Fruit fly (Drosophila melanogaster) whole organism, embryonic: ENCODE measurements around the gene dib.

Experiments
- Antp ChIP-seq: fragments of 200-800 bp; sonication (Bioruptor generic); optimal IDR thresholded peaks from 3 replicates; lab custom pipeline; 2016; ENCODE audit warnings: missing biosample characterization, missing genetic modification characterization
- CG10462 ChIP-seq: fragments of 200-800 bp; sonication (Bioruptor generic); optimal IDR thresholded peaks from 2 replicates; lab custom pipeline; 2016; ENCODE audit warnings: missing biosample characterization, missing genetic modification characterization
- CG10979 ChIP-seq: fragments of 200-800 bp; sonication (Bioruptor generic); optimal IDR thresholded peaks from 2 replicates; lab custom pipeline; 2018; ENCODE audit warnings: missing biosample characterization, mild to moderate bottlenecking, missing genetic modification characterization, moderate library complexity
- CG12299 ChIP-seq: fragments of 200-800 bp; sonication (Bioruptor generic); optimal IDR thresholded peaks from 2 replicates; lab custom pipeline; 2018; ENCODE audit warnings: missing biosample characterization, mild to moderate bottlenecking, missing genetic modification characterization
- CG14710 ChIP-seq: fragments of 200-800 bp; sonication (Bioruptor generic); optimal IDR thresholded peaks from 3 replicates; lab custom pipeline; 2019; ENCODE audit warnings: missing biosample characterization, mild to moderate bottlenecking, missing genetic modification characterization, moderate library complexity
- CG14860 ChIP-seq: fragments of 200-800 bp; sonication (Bioruptor generic); IDR thresholded peaks from 3 replicates; pipeline ENCODE4 v1.3.6; 2022; ENCODE audit warnings: missing biosample characterization, missing genetic modification characterization; ENCODE audit not compliant: partially characterized antibody
- CG15073 ChIP-seq: fragments of 200-800 bp; sonication (Bioruptor generic); optimal IDR thresholded peaks from 2 replicates; lab custom pipeline; 2016; ENCODE audit warnings: missing biosample characterization, missing genetic modification characterization
- CG18011 ChIP-seq: fragments of 200-800 bp; sonication (Bioruptor generic); optimal IDR thresholded peaks from 2 replicates; lab custom pipeline; 2017; ENCODE audit warnings: missing biosample characterization, missing genetic modification characterization, mild to moderate bottlenecking, moderate library complexity, missing genotype
- CG18599 ChIP-seq: fragments of 200-800 bp; sonication (Bioruptor generic); optimal IDR thresholded peaks from 3 replicates; lab custom pipeline; 2017; ENCODE audit warnings: missing biosample characterization, missing genetic modification characterization, mild to moderate bottlenecking, moderate library complexity, missing genetic modification reagents
- CG2202 ChIP-seq: fragments of 200-800 bp; sonication (Bioruptor generic); optimal IDR thresholded peaks from 2 replicates; lab custom pipeline; 2018; ENCODE audit warnings: missing biosample characterization, mild to moderate bottlenecking, missing genetic modification characterization
- CG2889 ChIP-seq: fragments of 200-800 bp; sonication (Bioruptor generic); IDR thresholded peaks from 3 replicates; pipeline ENCODE4 v1.3.6; 2022; ENCODE audit warnings: missing biosample characterization, missing genetic modification characterization
- CG31388 ChIP-seq: fragments of 200-800 bp; sonication (Bioruptor generic); optimal IDR thresholded peaks from 2 replicates; lab custom pipeline; 2016; ENCODE audit warnings: missing biosample characterization, missing genetic modification characterization
- CG32772 ChIP-seq: fragments of 200-800 bp; sonication (Bioruptor generic); IDR thresholded peaks from 2 replicates; pipeline ENCODE4 v1.3.6; 2022; ENCODE audit warnings: missing biosample characterization, missing genetic modification characterization
- CG4404 ChIP-seq: fragments of 200-800 bp; sonication (Bioruptor generic); IDR thresholded peaks from 2 replicates; pipeline ENCODE4 v1.3.6; 2022; ENCODE audit warnings: missing biosample characterization, missing genetic modification characterization
- CG6854 ChIP-seq: fragments of 200-800 bp; sonication (Bioruptor generic); optimal IDR thresholded peaks from 3 replicates; lab custom pipeline; 2017; ENCODE audit warnings: missing biosample characterization, mild to moderate bottlenecking, missing genetic modification characterization
- CG7839 ChIP-seq: fragments of 200-800 bp; sonication (Bioruptor generic); optimal IDR thresholded peaks from 3 replicates; lab custom pipeline; 2018; ENCODE audit warnings: missing biosample characterization, mild to moderate bottlenecking, missing genetic modification characterization, moderate library complexity
- CG8089 ChIP-seq: fragments of 200-800 bp; sonication (Bioruptor generic); optimal IDR thresholded peaks from 3 replicates; lab custom pipeline; 2016; ENCODE audit warnings: missing biosample characterization, missing genetic modification characterization
- CG9609 ChIP-seq: fragments of 200-800 bp; sonication (Bioruptor generic); optimal IDR thresholded peaks from 3 replicates; lab custom pipeline; 2016; ENCODE audit warnings: missing biosample characterization, missing genetic modification characterization
- CoRest ChIP-seq: fragments of 200-800 bp; sonication (Bioruptor generic); optimal IDR thresholded peaks from 3 replicates; lab custom pipeline; 2018; ENCODE audit warnings: missing biosample characterization, mild to moderate bottlenecking, missing genetic modification characterization, moderate library complexity
- D19B ChIP-seq: fragments of 200-800 bp; sonication (Bioruptor generic); optimal IDR thresholded peaks from 2 replicates; lab custom pipeline; 2017; ENCODE audit warnings: missing biosample characterization, mild to moderate bottlenecking, missing genetic modification characterization
- Deaf1 ChIP-seq: fragments of 200-800 bp; optimal IDR thresholded peaks from 3 replicates; lab custom pipeline; 2019; ENCODE audit warnings: missing biosample characterization, mild to moderate bottlenecking, missing genetic modification characterization, moderate library complexity
- Doc2 ChIP-seq: fragments of 200-800 bp; sonication (Bioruptor generic); IDR thresholded peaks from 2 replicates; pipeline ENCODE4 v1.3.6; 2022; ENCODE audit warnings: missing biosample characterization, missing genetic modification characterization
- Dref ChIP-seq: fragments of 200-800 bp; sonication (Bioruptor generic); IDR thresholded peaks from 2 replicates; pipeline ENCODE4 v1.3.6; 2022; ENCODE audit warnings: missing biosample characterization, missing genetic modification characterization
- Fer3 ChIP-seq: fragments of 200-800 bp; sonication (Bioruptor generic); optimal IDR thresholded peaks from 2 replicates; lab custom pipeline; 2018; ENCODE audit warnings: missing biosample characterization, mild to moderate bottlenecking, missing genetic modification characterization, moderate library complexity
- HLHmδ ChIP-seq: fragments of 200-800 bp; sonication (Bioruptor generic); optimal IDR thresholded peaks from 2 replicates; lab custom pipeline; 2018; ENCODE audit warnings: missing biosample characterization, mild to moderate bottlenecking, missing genetic modification characterization, moderate library complexity
- Hmx ChIP-seq: fragments of 200-800 bp; sonication (Bioruptor generic); optimal IDR thresholded peaks from 2 replicates; lab custom pipeline; 2016; ENCODE audit warnings: missing biosample characterization, missing genetic modification characterization
- Hr3 ChIP-seq: fragments of 200-800 bp; sonication (Bioruptor generic); optimal IDR thresholded peaks from 3 replicates; lab custom pipeline; 2016; ENCODE audit warnings: missing biosample characterization, missing genetic modification characterization
- Hr51 ChIP-seq, 2 experiments: fragments of 200-800 bp; sonication (Bioruptor generic); optimal IDR thresholded peaks; 2 replicates in 1 of 2; 3 replicates in 1 of 2; lab custom pipeline; 2016 to 2018; ENCODE audit warnings: missing biosample characterization in 2 of 2, missing genetic modification characterization in 2 of 2, mild to moderate bottlenecking in 1 of 2, moderate library complexity in 1 of 2
- Hsf ChIP-seq: fragments of 200-800 bp; sonication (Bioruptor generic); optimal IDR thresholded peaks from 3 replicates; lab custom pipeline; 2016; ENCODE audit warnings: missing biosample characterization, missing genetic modification characterization
- Myb ChIP-seq: fragments of 200-800 bp; sonication (Bioruptor generic); optimal IDR thresholded peaks from 2 replicates; lab custom pipeline; 2016; ENCODE audit warnings: missing biosample characterization, missing genetic modification characterization
- NFAT ChIP-seq: fragments of 200-800 bp; sonication (Bioruptor generic); IDR thresholded peaks from 2 replicates; pipeline ENCODE4 v1.3.6; 2022; ENCODE audit warnings: missing biosample characterization, missing genetic modification characterization
- Oaz ChIP-seq: fragments of 200-800 bp; sonication (Bioruptor generic); IDR thresholded peaks from 2 replicates; pipeline ENCODE4 v1.3.6; 2022; ENCODE audit warnings: missing biosample characterization, missing genetic modification characterization
- Sox100B ChIP-seq: fragments of 200-800 bp; sonication (Bioruptor generic); optimal IDR thresholded peaks from 3 replicates; lab custom pipeline; 2018; ENCODE audit warnings: missing biosample characterization, mild to moderate bottlenecking, missing genetic modification characterization
- TFAM ChIP-seq: fragments of 200-800 bp; sonication (Bioruptor generic); optimal IDR thresholded peaks from 2 replicates; lab custom pipeline; 2017; ENCODE audit warnings: missing biosample characterization, missing genetic modification characterization, inconsistent platforms
- Xrp1 ChIP-seq: fragments of 200-800 bp; sonication (Bioruptor generic); IDR thresholded peaks from 2 replicates; pipeline ENCODE4 v1.3.6; 2022; ENCODE audit warnings: missing biosample characterization, missing genetic modification characterization
- abd-A ChIP-seq: fragments of 200-800 bp; sonication (Bioruptor generic); optimal IDR thresholded peaks from 3 replicates; lab custom pipeline; 2019; ENCODE audit warnings: missing biosample characterization, mild to moderate bottlenecking, missing genetic modification characterization, moderate library complexity
- aop ChIP-seq: fragments of 200-800 bp; sonication (Bioruptor generic); IDR thresholded peaks from 2 replicates; pipeline ENCODE4 v1.3.6; 2022; ENCODE audit warnings: missing biosample characterization, missing genetic modification characterization
- bab2 ChIP-seq: fragments of 200-800 bp; sonication (Bioruptor generic); optimal IDR thresholded peaks from 2 replicates; lab custom pipeline; 2016; ENCODE audit warnings: missing biosample characterization, missing genetic modification characterization
- br ChIP-seq: fragments of >200 bp; optimal IDR thresholded peaks from 2 replicates; lab custom pipeline; 2017
- chn ChIP-seq: fragments of 200-800 bp; sonication (Bioruptor generic); optimal IDR thresholded peaks from 2 replicates; lab custom pipeline; 2016; ENCODE audit warnings: missing biosample characterization, missing genetic modification characterization
- croc ChIP-seq: fragments of 200-800 bp; sonication (Bioruptor generic); conservative IDR thresholded peaks from 3 replicates; pipeline ENCODE4 v1.3.6; 2022; ENCODE audit warnings: missing biosample characterization, missing genetic modification characterization
- emc ChIP-seq: fragments of 200-800 bp; sonication (Bioruptor generic); optimal IDR thresholded peaks from 2 replicates; lab custom pipeline; 2016; ENCODE audit warnings: missing biosample characterization, missing genetic modification characterization
- hth ChIP-seq: fragments of >200 bp; optimal IDR thresholded peaks from 2 replicates; lab custom pipeline; 2017; ENCODE audit warnings: inconsistent platforms
- jumu ChIP-seq: fragments of 200-800 bp; sonication (Bioruptor generic); optimal IDR thresholded peaks from 3 replicates; lab custom pipeline; 2016; ENCODE audit warnings: missing biosample characterization, missing genetic modification characterization
- org-1 ChIP-seq: fragments of 200-800 bp; sonication (Bioruptor generic); optimal IDR thresholded peaks from 2 replicates; lab custom pipeline; 2017; ENCODE audit warnings: missing biosample characterization, missing genetic modification characterization
- schlank ChIP-seq: fragments of 200-800 bp; sonication (Bioruptor generic); optimal IDR thresholded peaks from 2 replicates; lab custom pipeline; 2018; ENCODE audit warnings: missing biosample characterization, mild to moderate bottlenecking, missing genetic modification characterization
- sens-2 ChIP-seq: fragments of 200-800 bp; sonication (Bioruptor generic); IDR thresholded peaks from 2 replicates; pipeline ENCODE4 v1.3.6; 2022; ENCODE audit warnings: missing biosample characterization, missing genetic modification characterization
- shn ChIP-seq: fragments of 200-800 bp; sonication (Bioruptor generic); optimal IDR thresholded peaks from 3 replicates; lab custom pipeline; 2016; ENCODE audit warnings: missing biosample characterization, missing genetic modification characterization
- tll ChIP-seq, 2 experiments: fragments of 200-800 bp in 1 of 2; fragments of >200 bp in 1 of 2; sonication (Bioruptor generic) in 1 of 2; optimal IDR thresholded peaks; 2 replicates each; lab custom pipeline; 2017 to 2019; ENCODE audit warnings: missing biosample characterization in 2 of 2, missing genetic modification characterization in 2 of 2, mild to moderate bottlenecking in 1 of 2, moderate library complexity in 1 of 2
- vfl ChIP-seq: fragments of 200-800 bp; sonication (Bioruptor generic); optimal IDR thresholded peaks from 2 replicates; lab custom pipeline; 2016; ENCODE audit warnings: missing biosample characterization, missing genetic modification characterization
- z ChIP-seq: fragments of 200-800 bp; sonication (Bioruptor generic); IDR thresholded peaks from 3 replicates; pipeline ENCODE4 v1.3.6; 2022; ENCODE audit warnings: missing biosample characterization, missing genetic modification characterization

dib gene

dm6 chr3L:4102496-4103257 is 40.6 kb downstream of the dib start, which contains the start of gene CG14995 (continued):
- TF ChIP-seq vfl (GFP tag; lab: Kevin White, UChicago) (no peak), Myb (GFP tag; lab: Kevin White, UChicago) (peak; percentile 62), Hmx (GFP tag; lab: Kevin White, UChicago) (no peak), Doc2 (GFP tag; lab: Robert Waterston, UW) (no peak), Deaf1 (tag; lab: Kevin White, UChicago) (peak; percentile 64), TFAM (GFP tag; lab: Kevin White, UChicago) (no peak), Sox100B (GFP tag; lab: Kevin White, UChicago) (no peak), CG31388 (no peak), CG10462 (no peak), sens-2 (GFP tag; lab: Robert Waterston, UW) (no peak), chn (GFP tag; lab: Kevin White, UChicago) (no peak), CG18011 (no peak), Hsf (GFP tag; lab: Kevin White, UChicago) (no peak), Antp (GFP tag; lab: Kevin White, UChicago) (no peak), HLHmδ (GFP tag; lab: Kevin White, UChicago) (no peak), CG15073 (GFP tag; lab: Kevin White, UChicago) (no peak), org-1 (GFP tag; lab: Kevin White, UChicago) (no peak), Oaz (GFP tag; lab: Robert Waterston, UW) (no peak), Fer3 (tag; lab: Kevin White, UChicago) (no peak), CoRest (tag; lab: Kevin White, UChicago) (no peak), NFAT (no peak), z (no peak), croc (GFP tag; lab: Robert Waterston, UW) (no peak), jumu (GFP tag; lab: Kevin White, UChicago) (no peak), emc (GFP tag; lab: Kevin White, UChicago) (no peak), Xrp1 (GFP tag; lab: Robert Waterston, UW) (no peak), CG10979 (tag; lab: Kevin White, UChicago) (peak; percentile 8), CG8089 (GFP tag; lab: Kevin White, UChicago) (no peak), tll (GFP tag; optimal IDR thresholded peaks at IDR 0.05; lab: Kevin White, UChicago) (no peak), abd-A (peak; percentile 66), shn (GFP tag; lab: Kevin White, UChicago) (no peak), CG2889 (GFP tag; lab: Robert Waterston, UW) (no peak), schlank (tag; lab: Kevin White, UChicago) (no peak), CG14860 (GFP tag; lab: Robert Waterston, UW) (no peak), CG2202 (tag; lab: Kevin White, UChicago) (no peak), bab2 (GFP tag; lab: Kevin White, UChicago) (no peak), CG4404 (GFP tag; lab: Robert Waterston, UW) (no peak), CG6854 (peak; percentile 53), CG9609 (no peak), Hr3 (GFP tag; lab: Kevin White, UChicago) (no peak), CG14710 (tag; lab: Kevin White, UChicago) (peak; percentile 99), CG32772 (GFP tag; lab: Robert Waterston, UW) (no peak), hth (lab: Kevin White, UChicago) (no peak), CG12299 (tag; lab: Kevin White, UChicago) (peak; percentile 64), CG18599 (GFP tag; lab: Kevin White, UChicago) (peak; percentile 35), aop (no peak), Dref (GFP tag; lab: Robert Waterston, UW) (peak; percentile 78), Hr51 (GFP tag; optimal IDR thresholded peaks at IDR 0.05; lab: Kevin White, UChicago) (no peak), D19B (no peak), CG7839 (tag; lab: Kevin White, UChicago) (peak; percentile 4), br (lab: Kevin White, UChicago) (no peak)
